Worm (Caenorhabditis elegans): ENCODE measurements around the gene pals-33.

pals-33 gene

DNA sequence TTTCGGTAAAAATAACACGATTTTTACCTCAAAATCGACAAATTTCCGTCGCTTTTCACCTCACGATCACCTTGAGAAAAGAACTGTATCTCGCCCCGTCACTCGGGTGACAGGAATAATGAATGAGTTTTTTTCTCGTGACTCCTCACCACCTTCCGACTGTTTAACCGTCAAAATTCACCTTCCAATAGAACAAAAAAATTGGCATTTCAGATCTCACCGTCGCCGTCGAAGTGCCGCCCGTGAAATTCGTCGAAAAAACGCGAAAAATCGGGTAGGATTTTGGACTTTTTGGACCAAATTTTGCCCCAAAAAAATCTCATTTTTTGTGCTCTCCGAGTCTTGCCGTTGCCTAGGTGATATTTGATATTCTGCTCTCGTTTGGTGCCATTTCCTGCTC lies 13.7 kb downstream of the pals-33 start, which contains the start of gene unc-132:
TSS of gene unc-132 (plus strand) at position 208 of the 400 bp plus-strand sequence.
- TF ChIP-seq ztf-23 (GFP tag; IDR thresholded peaks at IDR 0.05) (no peak), flt-1 (GFP tag; IDR thresholded peaks at IDR 0.05) (no peak), med-1 (GFP tag; optimal IDR thresholded peaks at IDR 0.05; ENCODE audit: insufficient read depth) (no peak), tab-1 (GFP tag; IDR thresholded peaks at IDR 0.05) (no peak), klf-2 (GFP tag; conservative IDR thresholded peaks at IDR 0.05) (no peak), ztf-29 (GFP tag; IDR thresholded peaks at IDR 0.05) (no peak), ref-1 (GFP tag; conservative IDR thresholded peaks at IDR 0.05) (no peak), cog-1 (tag; optimal IDR thresholded peaks at IDR 0.05) (no peak), T22C8.4 (GFP tag; IDR thresholded peaks at IDR 0.05) (no peak)

DNA sequence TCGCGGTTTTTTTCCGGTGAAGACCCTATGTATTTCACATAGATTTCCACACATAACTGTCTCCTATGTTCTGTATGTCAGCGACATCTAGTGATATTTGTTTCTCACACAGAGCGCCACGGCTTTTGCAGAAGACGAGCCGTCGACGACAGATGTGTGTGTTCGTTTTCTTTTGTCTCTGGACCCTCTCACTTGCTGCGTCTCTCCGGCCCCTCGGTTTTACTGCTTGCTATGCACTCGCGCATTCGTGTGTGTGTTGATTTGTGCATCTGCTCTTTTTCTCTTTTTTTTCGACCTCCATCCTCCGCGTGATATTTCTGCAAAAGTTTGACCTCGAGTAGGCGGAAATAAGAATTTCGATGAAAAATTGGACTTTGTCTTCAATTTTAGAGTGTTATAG lies 15.6 kb downstream of the pals-33 start:
- TF ChIP-seq ztf-23 (GFP tag; IDR thresholded peaks at IDR 0.05) (no peak), cog-1 (tag; optimal IDR thresholded peaks at IDR 0.05) (peak; percentile 1)

DNA sequence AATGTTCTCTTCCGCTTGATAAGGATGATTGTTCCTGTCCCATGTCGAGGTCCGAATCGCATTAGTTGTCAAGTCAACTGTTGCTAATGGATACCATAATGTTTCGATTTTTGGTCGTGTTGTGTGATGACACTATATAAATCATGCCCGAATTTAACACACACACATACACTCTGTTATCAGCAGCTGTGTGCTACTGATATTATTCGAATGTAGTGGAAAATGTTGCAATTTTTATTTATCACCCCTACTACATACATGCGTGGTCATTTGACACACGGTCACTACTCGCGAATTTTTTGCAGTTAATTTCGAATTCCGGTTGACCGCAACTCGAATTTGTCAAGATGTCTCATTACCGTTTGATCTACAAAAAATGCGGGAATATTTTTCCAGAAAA lies 19.4 kb downstream of the pals-33 start:
- TF ChIP-seq med-1 (GFP tag; optimal IDR thresholded peaks at IDR 0.05; ENCODE audit: insufficient read depth): no peak
- TF ChIP-seq klf-2 (GFP tag; conservative IDR thresholded peaks at IDR 0.05): no peak

DNA sequence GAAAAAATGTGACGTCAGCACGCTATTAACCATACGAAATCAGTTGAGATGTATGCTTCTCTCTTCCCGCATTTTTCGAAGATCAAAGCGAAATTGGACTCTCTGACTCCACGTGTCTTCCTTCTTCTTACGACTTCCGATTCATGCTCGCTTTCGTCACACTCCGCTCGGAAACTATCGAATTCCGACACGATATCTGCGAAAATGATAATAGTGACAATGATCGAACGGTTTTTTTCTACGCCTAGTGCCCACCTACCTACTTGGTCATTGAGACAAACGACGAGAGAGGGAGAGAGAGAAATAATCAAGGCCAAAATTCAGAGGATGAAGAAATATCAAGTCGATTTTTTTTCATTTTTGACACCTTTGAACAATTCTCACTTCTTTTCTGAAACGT lies 20.5 kb downstream of the pals-33 start:
- TF ChIP-seq flt-1 (GFP tag; IDR thresholded peaks at IDR 0.05) (no peak), ref-1 (GFP tag; conservative IDR thresholded peaks at IDR 0.05) (no peak), klf-2 (GFP tag; conservative IDR thresholded peaks at IDR 0.05) (no peak), tab-1 (GFP tag; IDR thresholded peaks at IDR 0.05) (no peak), ztf-29 (GFP tag; IDR thresholded peaks at IDR 0.05) (no peak), med-1 (GFP tag; optimal IDR thresholded peaks at IDR 0.05; ENCODE audit: insufficient read depth) (no peak), T22C8.4 (GFP tag; IDR thresholded peaks at IDR 0.05) (no peak), ztf-23 (GFP tag; IDR thresholded peaks at IDR 0.05) (no peak), cog-1 (tag; optimal IDR thresholded peaks at IDR 0.05) (no peak)

DNA sequence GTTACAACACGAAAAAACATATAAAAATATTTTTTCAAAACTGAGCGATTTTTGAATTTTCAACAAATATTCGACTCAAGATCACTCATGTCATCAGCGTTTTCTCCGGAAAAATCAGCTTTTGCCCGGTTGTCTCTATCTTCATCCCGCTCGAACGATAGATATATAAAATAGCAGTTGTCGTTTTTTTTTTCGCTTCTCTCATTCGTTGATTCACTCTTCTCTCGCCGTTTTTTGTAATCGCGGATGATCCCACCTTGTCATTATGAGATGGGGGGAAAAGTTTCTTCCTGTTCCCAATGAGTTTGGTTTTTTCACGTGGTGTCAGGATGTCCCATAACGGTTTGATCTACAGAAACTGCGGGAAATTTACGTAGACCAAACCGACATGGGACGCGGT lies 22.1 kb downstream of the pals-33 start:
- no peak for TF ChIP-seq ztf-29 (GFP tag; IDR thresholded peaks at IDR 0.05)
- no peak for TF ChIP-seq tab-1 (GFP tag; IDR thresholded peaks at IDR 0.05)
- TF ChIP-seq ref-1 (GFP tag; conservative IDR thresholded peaks at IDR 0.05): no peak
- TF ChIP-seq ztf-23 (GFP tag; IDR thresholded peaks at IDR 0.05): no peak
- no peak for TF ChIP-seq med-1 (GFP tag; optimal IDR thresholded peaks at IDR 0.05; ENCODE audit: insufficient read depth)
- TF ChIP-seq cog-1 (tag; optimal IDR thresholded peaks at IDR 0.05): no peak
- TF ChIP-seq klf-2 (GFP tag; conservative IDR thresholded peaks at IDR 0.05): no peak

DNA sequence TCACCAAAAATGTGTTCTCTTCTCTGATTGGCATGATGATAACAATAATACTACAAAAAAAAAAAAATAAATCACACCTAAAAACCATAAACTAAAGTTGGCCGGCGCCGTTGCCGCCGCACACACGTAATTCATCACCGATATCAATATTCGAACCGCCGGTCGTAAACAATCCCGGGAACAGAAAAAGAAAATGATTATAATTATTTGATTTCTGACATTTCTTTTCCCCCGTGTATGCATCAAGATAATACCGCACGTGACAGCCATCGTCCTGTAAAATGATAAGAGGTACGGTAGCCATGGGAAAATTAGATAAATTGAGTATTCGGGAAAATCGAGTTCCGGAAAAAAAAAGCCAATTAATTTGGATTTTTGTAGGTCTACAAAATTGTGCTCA lies 23.9 kb downstream of the pals-33 start:
- TF ChIP-seq ref-1 (GFP tag; conservative IDR thresholded peaks at IDR 0.05) (no peak), ztf-23 (GFP tag; IDR thresholded peaks at IDR 0.05) (no peak), cog-1 (tag; optimal IDR thresholded peaks at IDR 0.05) (no peak), klf-2 (GFP tag; conservative IDR thresholded peaks at IDR 0.05) (no peak), med-1 (GFP tag; optimal IDR thresholded peaks at IDR 0.05; ENCODE audit: insufficient read depth) (no peak), flt-1 (GFP tag; IDR thresholded peaks at IDR 0.05) (no peak)

DNA sequence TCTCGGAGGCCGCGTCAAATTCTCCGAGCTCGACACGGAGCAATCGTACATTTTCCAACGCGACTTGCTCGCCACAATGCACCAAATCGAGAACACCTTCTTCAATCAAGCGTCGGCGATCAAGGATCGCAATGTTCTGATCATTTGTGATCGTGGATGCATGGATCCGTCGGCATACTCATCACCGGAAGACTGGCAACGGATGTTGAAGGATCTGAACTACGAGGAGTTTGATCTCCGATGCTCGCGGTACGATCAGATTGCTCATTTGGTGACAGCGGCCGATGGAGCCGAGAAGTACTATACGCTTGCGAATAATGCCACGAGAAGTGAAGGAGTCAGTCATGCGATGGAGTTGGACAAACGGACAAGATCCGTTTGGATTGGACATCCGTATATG lies 25.3 kb downstream of the pals-33 start:
- TF ChIP-seq ref-1 (GFP tag; conservative IDR thresholded peaks at IDR 0.05) (no peak), cog-1 (tag; optimal IDR thresholded peaks at IDR 0.05) (no peak), ztf-23 (GFP tag; IDR thresholded peaks at IDR 0.05) (no peak), ztf-29 (GFP tag; IDR thresholded peaks at IDR 0.05) (no peak), klf-2 (GFP tag; conservative IDR thresholded peaks at IDR 0.05) (no peak), med-1 (GFP tag; optimal IDR thresholded peaks at IDR 0.05; ENCODE audit: insufficient read depth) (no peak), tab-1 (GFP tag; IDR thresholded peaks at IDR 0.05) (no peak)

DNA sequence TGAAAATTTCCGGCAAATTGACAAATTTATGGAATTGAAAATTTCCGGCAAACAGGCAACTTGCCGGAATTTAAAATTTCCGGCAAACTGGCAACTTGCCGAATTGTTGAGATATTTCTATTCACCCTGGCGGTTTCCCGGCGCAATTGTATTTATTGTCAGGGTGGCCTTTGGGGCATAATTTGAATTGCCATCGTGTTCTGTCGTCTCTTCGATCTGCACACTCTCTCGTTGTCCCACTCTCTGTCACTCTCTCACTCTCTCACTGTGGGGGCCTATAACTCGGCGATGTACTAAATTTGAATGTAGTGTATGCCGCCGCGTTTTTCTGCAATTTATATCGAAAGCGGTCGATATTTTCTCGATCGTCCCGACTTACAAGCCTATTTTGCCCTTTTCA lies 29.8 kb downstream of the pals-33 start:
- TF ChIP-seq tab-1 (GFP tag; IDR thresholded peaks at IDR 0.05): no peak
- TF ChIP-seq flt-1 (GFP tag; IDR thresholded peaks at IDR 0.05): no peak

DNA sequence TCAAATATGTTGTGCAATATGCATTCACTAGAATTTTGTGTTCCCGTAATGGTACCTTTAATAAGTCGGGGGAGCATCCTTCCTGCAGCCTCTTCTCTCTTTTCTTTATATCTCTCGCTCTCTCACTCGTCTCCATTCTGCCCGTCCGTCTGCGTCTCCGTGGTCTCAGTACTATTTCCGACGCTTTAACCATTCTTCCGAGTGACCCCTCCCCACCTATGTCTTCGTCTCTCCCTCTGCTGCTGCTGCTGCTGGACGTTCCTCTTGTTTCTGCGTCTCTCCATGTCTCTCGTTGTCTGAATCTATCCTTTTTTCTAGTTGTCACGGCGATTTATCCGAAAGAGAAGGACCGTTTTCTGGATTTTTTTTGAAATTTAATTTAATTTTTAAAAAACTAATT lies 30.7 kb downstream of the pals-33 start:
- TF ChIP-seq cog-1 (tag; optimal IDR thresholded peaks at IDR 0.05) (peak; percentile 11), ztf-23 (GFP tag; IDR thresholded peaks at IDR 0.05) (no peak), flt-1 (GFP tag; IDR thresholded peaks at IDR 0.05) (peak; percentile 69; the same call in 1 of the 2 replicates), tab-1 (GFP tag; IDR thresholded peaks at IDR 0.05) (no peak), ref-1 (GFP tag; conservative IDR thresholded peaks at IDR 0.05) (no peak)

DNA sequence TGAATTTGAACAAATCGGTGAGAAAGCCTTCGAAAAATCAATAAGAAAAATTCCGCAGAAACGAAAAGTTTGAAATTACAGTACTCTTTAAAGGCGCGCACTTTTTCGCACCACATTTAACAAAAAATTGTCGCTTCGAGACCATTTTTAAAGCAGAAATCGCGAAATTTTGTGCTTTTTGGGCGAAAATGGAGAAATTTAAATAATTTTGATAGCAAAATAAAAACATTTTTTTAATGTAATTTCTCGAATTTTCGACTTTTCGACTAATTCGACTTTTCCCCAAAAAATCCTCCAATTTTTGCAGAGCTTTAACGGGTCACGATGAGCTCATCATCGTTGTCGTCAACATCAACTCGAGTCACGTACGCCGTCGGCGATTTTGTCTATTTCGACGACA lies 31.5 kb downstream of the pals-33 start, which contains the start of gene lin-40:
TSS of gene lin-40 (plus strand) at position 301 of the 400 bp plus-strand sequence.
- TF ChIP-seq ref-1 (GFP tag; conservative IDR thresholded peaks at IDR 0.05): no peak
- no peak for TF ChIP-seq T22C8.4 (GFP tag; IDR thresholded peaks at IDR 0.05)
- no peak for TF ChIP-seq klf-2 (GFP tag; conservative IDR thresholded peaks at IDR 0.05)
- TF ChIP-seq ztf-29 (GFP tag; IDR thresholded peaks at IDR 0.05): no peak
- TF ChIP-seq ztf-23 (GFP tag; IDR thresholded peaks at IDR 0.05): no peak
- TF ChIP-seq cog-1 (tag; optimal IDR thresholded peaks at IDR 0.05): no peak
- no peak for TF ChIP-seq flt-1 (GFP tag; IDR thresholded peaks at IDR 0.05)
- TF ChIP-seq tab-1 (GFP tag; IDR thresholded peaks at IDR 0.05): no peak
- TF ChIP-seq med-1 (GFP tag; optimal IDR thresholded peaks at IDR 0.05; ENCODE audit: insufficient read depth): no peak

DNA sequence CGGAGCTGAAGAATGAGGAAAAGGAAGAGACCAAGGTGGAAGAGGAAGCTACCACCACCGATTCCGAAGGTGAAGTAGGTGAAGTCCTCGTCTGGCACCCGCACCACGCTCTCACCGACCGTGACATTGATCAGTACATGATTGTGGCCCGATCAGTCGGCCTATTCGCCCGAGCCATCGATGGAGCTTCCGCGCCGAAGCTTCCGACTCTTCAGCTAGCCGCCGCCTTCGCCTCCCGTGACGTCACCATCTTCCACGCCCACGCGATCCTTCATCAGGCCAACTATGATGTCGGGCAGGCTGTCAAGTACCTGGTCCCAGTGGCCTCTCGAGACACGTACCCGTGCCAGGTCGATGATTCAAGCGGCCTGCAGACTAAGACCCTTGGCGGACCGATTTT lies 33.0 kb downstream of the pals-33 start:
- TF ChIP-seq ref-1 (GFP tag; conservative IDR thresholded peaks at IDR 0.05): no peak
- no peak for TF ChIP-seq med-1 (GFP tag; optimal IDR thresholded peaks at IDR 0.05; ENCODE audit: insufficient read depth)
- no peak for TF ChIP-seq flt-1 (GFP tag; IDR thresholded peaks at IDR 0.05)
- no peak for TF ChIP-seq klf-2 (GFP tag; conservative IDR thresholded peaks at IDR 0.05)
- TF ChIP-seq ztf-23 (GFP tag; IDR thresholded peaks at IDR 0.05): no peak

Measured in whole organism, midembryonic.